Worm (Caenorhabditis elegans) whole organism, L1 larva: ENCODE results near the gene Y71H2AM.29.

Source experiments
- dsc-1 ChIP-seq: sonication (generic microtip); optimal IDR thresholded peaks from 2 replicates; lab custom pipeline; 2016; ENCODE audit warnings: mild to moderate bottlenecking, missing genetic modification characterization, missing compliant biosample characterization
- elt-3 ChIP-seq, 6 experiments: fragments of 150-350 bp in 1 of 6; sonication (generic microtip); optimal IDR thresholded peaks; 2 replicates each; lab custom pipeline; 2017 to 2018; ENCODE audit warnings: missing biosample characterization in 6 of 6, missing genetic modification characterization in 6 of 6, inconsistent platforms in 1 of 6
- lsy-2 ChIP-seq, 2 experiments: fragments of 150-350 bp; optimal IDR thresholded peaks; 2 replicates each; lab custom pipeline; 2014; ENCODE audit warnings: missing biosample characterization in 2 of 2, missing genetic modification characterization in 2 of 2
- nhr-12 ChIP-seq: sonication (generic microtip); optimal IDR thresholded peaks from 2 replicates; lab custom pipeline; 2017; ENCODE audit warnings: missing biosample characterization, missing genetic modification characterization
- zag-1 ChIP-seq: fragments of 150-350 bp; optimal IDR thresholded peaks from 2 replicates; lab custom pipeline; 2014; ENCODE audit warnings: missing biosample characterization, missing genetic modification characterization
- ztf-11 ChIP-seq, 2 experiments: sonication (generic microtip); optimal IDR thresholded peaks; 2 replicates each; lab custom pipeline; 2016 to 2017; ENCODE audit warnings: missing genetic modification characterization in 2 of 2, missing biosample characterization in 1 of 2, missing compliant biosample characterization in 1 of 2

ce11 chrIII:2816205-2816923 is 16.2 kb upstream of the Y71H2AM.29 start:
- TF ChIP-seq elt-3 (tag; optimal IDR thresholded peaks at IDR 0.05; lab: Kevin White, UChicago) (no peak), nhr-12 (tag; lab: Kevin White, UChicago) (no peak), lsy-2 (tag; optimal IDR thresholded peaks at IDR 0.05; lab: Kevin White, UChicago) (no peak), ztf-11 (tag; optimal IDR thresholded peaks at IDR 0.05; lab: Kevin White, UChicago) (no peak), zag-1 (tag; lab: Kevin White, UChicago) (no peak), dsc-1 (tag; lab: Kevin White, UChicago) (no peak)
